Fruit fly (Drosophila melanogaster) whole organism, adult: ENCODE results near the gene Atg13.

Source experiments
- CG11617 ChIP-seq: fragments of 200-800 bp; sonication (Bioruptor generic); optimal IDR thresholded peaks from 2 replicates; lab custom pipeline; 2017; ENCODE audit warnings: mild to moderate bottlenecking, missing biosample characterization, missing genetic modification reagents, missing genetic modification characterization
- CG12768 ChIP-seq: fragments of 200-800 bp; sonication (Bioruptor generic); optimal IDR thresholded peaks from 2 replicates; lab custom pipeline; 2017; ENCODE audit warnings: missing biosample characterization, missing genetic modification characterization, mild to moderate bottlenecking, moderate library complexity, missing genetic modification reagents
- CG14711 ChIP-seq: fragments of 200-800 bp; sonication (Bioruptor generic); optimal IDR thresholded peaks from 2 replicates; lab custom pipeline; 2018; ENCODE audit warnings: missing biosample characterization, mild to moderate bottlenecking, missing genetic modification characterization, moderate library complexity
- CG1620 ChIP-seq: fragments of 200-800 bp; sonication (Bioruptor generic); optimal IDR thresholded peaks from 2 replicates; lab custom pipeline; 2016; ENCODE audit warnings: missing biosample characterization, missing genetic modification characterization
- CG33017 ChIP-seq: fragments of 200-800 bp; sonication (Bioruptor generic); optimal IDR thresholded peaks from 2 replicates; lab custom pipeline; 2018; ENCODE audit warnings: missing biosample characterization, mild to moderate bottlenecking, missing genetic modification characterization, moderate library complexity
- CG5204 ChIP-seq: fragments of 200-800 bp; sonication (Bioruptor generic); optimal IDR thresholded peaks from 2 replicates; lab custom pipeline; 2016; ENCODE audit warnings: missing biosample characterization, missing genetic modification characterization
- CG7045 ChIP-seq: fragments of 200-800 bp; sonication (Bioruptor generic); optimal IDR thresholded peaks from 2 replicates; lab custom pipeline; 2017; ENCODE audit warnings: missing biosample characterization, mild to moderate bottlenecking, missing genetic modification characterization
- CG7101 ChIP-seq: fragments of 200-800 bp; sonication (Bioruptor generic); optimal IDR thresholded peaks from 2 replicates; lab custom pipeline; 2018; ENCODE audit warnings: missing biosample characterization, mild to moderate bottlenecking, missing genetic modification characterization, moderate library complexity
- Clk ChIP-seq: fragments of 200-800 bp; sonication (Bioruptor generic); optimal IDR thresholded peaks from 2 replicates; lab custom pipeline; 2017; ENCODE audit warnings: missing biosample characterization, missing genetic modification characterization
- Crg-1 ChIP-seq: fragments of 200-800 bp; sonication (Bioruptor generic); optimal IDR thresholded peaks from 2 replicates; lab custom pipeline; 2016; ENCODE audit warnings: missing biosample characterization, missing genetic modification characterization
- Hr96 ChIP-seq: fragments of 200-800 bp; sonication (Bioruptor generic); optimal IDR thresholded peaks from 2 replicates; lab custom pipeline; 2016; ENCODE audit warnings: missing biosample characterization, missing genetic modification characterization
- Mnt ChIP-seq: fragments of 200-800 bp; sonication (Bioruptor generic); optimal IDR thresholded peaks from 2 replicates; lab custom pipeline; 2016; ENCODE audit warnings: missing biosample characterization, mild to moderate bottlenecking, missing genetic modification characterization
- bab1 ChIP-seq: fragments of 200-800 bp; sonication (Bioruptor generic); optimal IDR thresholded peaks from 3 replicates; lab custom pipeline; 2019; ENCODE audit warnings: missing biosample characterization, mild to moderate bottlenecking, missing genetic modification characterization, moderate library complexity
- cic ChIP-seq: fragments of 200-800 bp; sonication (Bioruptor generic); optimal IDR thresholded peaks from 2 replicates; lab custom pipeline; 2017; ENCODE audit warnings: missing biosample characterization, mild to moderate bottlenecking, missing genetic modification characterization, moderate library complexity
- cnc ChIP-seq, 2 experiments: fragments of >200 bp; optimal IDR thresholded peaks; 2 replicates each; lab custom pipeline; 2017
- kay ChIP-seq: fragments of 200-800 bp; sonication (Bioruptor generic); peaks from one replicate; lab custom pipeline; 2016; ENCODE audit warnings: missing biosample characterization, missing genetic modification characterization, borderline replicate concordance
- ovo ChIP-seq: fragments of 200-800 bp; sonication (Bioruptor generic); optimal IDR thresholded peaks from 2 replicates; lab custom pipeline; 2016; ENCODE audit warnings: missing biosample characterization, missing genetic modification characterization
- pad ChIP-seq: fragments of 200-800 bp; sonication (Bioruptor generic); optimal IDR thresholded peaks from 3 replicates; lab custom pipeline; 2017; ENCODE audit warnings: missing biosample characterization, missing genetic modification characterization, mild to moderate bottlenecking, moderate library complexity, missing genetic modification reagents
- tj ChIP-seq: fragments of 200-800 bp; sonication (Bioruptor generic); optimal IDR thresholded peaks from 3 replicates; lab custom pipeline; 2017; ENCODE audit warnings: missing biosample characterization, mild to moderate bottlenecking, missing genetic modification characterization, moderate library complexity
- toe ChIP-seq: fragments of 200-800 bp; sonication (Bioruptor generic); optimal IDR thresholded peaks from 2 replicates; lab custom pipeline; 2016; ENCODE audit warnings: missing biosample characterization, missing genetic modification characterization

Gene Atg13

DNA sequence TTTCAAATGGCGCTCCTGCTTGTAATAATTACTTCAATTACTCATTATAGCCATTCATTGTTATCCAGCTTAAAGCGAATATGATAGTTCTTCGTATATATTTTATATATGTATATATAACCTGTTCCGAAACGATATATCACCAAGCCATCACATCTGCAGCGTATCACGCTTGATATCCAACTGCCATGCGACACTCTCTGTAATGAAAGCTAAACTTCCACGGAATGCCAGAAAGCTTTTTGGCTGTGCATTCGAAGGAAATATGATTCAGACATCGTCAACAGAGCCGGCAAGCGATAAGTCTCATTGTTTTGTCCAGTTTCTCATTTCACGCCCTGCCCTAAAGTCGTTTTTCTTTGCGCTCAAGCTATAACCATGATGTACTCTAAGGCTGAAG, 8.4 kb downstream of the Atg13 start:
- no peak for TF ChIP-seq cnc (optimal IDR thresholded peaks at IDR 0.05; lab: Kevin White, UChicago)
- TF ChIP-seq tj = peak; percentile 69
- peak; percentile 93 for TF ChIP-seq kay
- peak; percentile 60 for TF ChIP-seq Mnt (GFP tag; lab: Kevin White, UChicago)

DNA sequence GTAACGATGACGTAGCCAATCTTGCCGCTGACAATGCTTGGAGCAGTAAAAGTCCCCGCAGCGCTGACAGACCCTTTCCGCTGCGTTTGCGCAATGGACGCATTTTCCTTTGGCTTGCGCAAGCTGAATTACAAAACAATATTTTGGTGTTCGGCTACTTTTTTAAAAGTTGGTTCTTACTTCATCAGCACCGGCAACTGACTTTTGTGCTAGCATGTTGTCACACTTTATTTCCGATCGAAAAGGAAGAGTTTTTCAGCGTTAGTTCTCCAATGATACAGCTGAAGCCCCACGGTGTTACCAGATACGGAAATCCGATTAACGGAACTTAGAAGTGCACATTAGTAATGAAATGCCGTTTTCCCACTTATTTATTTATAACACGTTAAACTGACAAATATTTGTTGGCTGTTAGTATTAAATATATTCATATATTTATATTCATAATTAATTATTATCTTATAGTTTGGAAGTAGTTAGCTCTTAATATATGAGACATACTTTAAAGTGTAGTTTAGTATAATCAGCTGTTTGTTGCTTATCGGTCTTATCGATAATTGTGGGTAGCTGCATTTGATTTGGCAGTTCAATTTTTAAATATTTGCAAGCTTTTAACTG, 12.8 kb downstream of the Atg13 start, which contains the start of the genes Veneno and CG7963:
Gene Veneno (minus strand): TSS at position 296 of the 618 bp plus-strand sequence.
Gene CG7963 (plus strand): TSS at position 568 of the 618 bp plus-strand sequence.
- TF ChIP-seq CG12768 (GFP tag; lab: Kevin White, UChicago) (no peak), CG7045 (no peak), Mnt (GFP tag; lab: Kevin White, UChicago) (no peak), Hr96 (GFP tag; lab: Kevin White, UChicago) (no peak), CG7101 (tag; lab: Kevin White, UChicago) (no peak), CG5204 (GFP tag; lab: Kevin White, UChicago) (no peak), CG1620 (GFP tag; lab: Kevin White, UChicago) (no peak), pad (GFP tag; lab: Kevin White, UChicago) (no peak), tj (peak; percentile 65), CG33017 (tag; lab: Kevin White, UChicago) (no peak), cic (GFP tag; lab: Kevin White, UChicago) (no peak), kay (no peak), cnc (optimal IDR thresholded peaks at IDR 0.05; lab: Kevin White, UChicago) (no peak), bab1 (GFP tag; lab: Kevin White, UChicago) (peak; percentile 4), Crg-1 (GFP tag; lab: Kevin White, UChicago) (no peak), ovo (GFP tag; lab: Kevin White, UChicago) (peak; percentile 68), CG11617 (GFP tag; lab: Kevin White, UChicago) (no peak), toe (no peak), Clk (GFP tag; lab: Kevin White, UChicago) (no peak), CG14711 (no peak)

DNA sequence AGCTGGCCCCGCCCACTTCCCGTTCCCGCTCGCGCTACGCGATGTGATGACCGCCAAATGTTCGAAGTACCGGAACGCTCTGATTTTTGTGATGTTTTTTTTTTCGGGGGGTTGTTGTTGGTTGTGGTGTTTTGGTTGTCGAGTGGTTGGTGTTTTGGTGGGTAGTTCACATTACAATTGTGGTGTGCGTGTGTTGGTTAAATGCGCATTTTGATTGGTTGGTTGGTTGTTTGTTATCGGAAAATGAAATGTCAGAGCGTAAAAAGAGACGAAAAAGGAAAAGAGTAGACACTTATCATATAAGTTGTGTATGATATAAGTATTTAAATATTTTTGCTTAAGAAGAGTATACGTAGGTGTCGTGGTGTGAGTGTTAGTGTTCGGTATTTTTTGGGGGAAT, 18.9 kb downstream of the Atg13 start:
- TF ChIP-seq Crg-1 (GFP tag; lab: Kevin White, UChicago) (no peak), CG5204 (GFP tag; lab: Kevin White, UChicago) (no peak), pad (GFP tag; lab: Kevin White, UChicago) (no peak), CG7045 (no peak), Mnt (GFP tag; lab: Kevin White, UChicago) (no peak), CG7101 (tag; lab: Kevin White, UChicago) (no peak), bab1 (GFP tag; lab: Kevin White, UChicago) (no peak), tj (no peak), Clk (GFP tag; lab: Kevin White, UChicago) (no peak), CG14711 (no peak), ovo (GFP tag; lab: Kevin White, UChicago) (no peak), cic (GFP tag; lab: Kevin White, UChicago) (no peak), cnc (optimal IDR thresholded peaks at IDR 0.05; lab: Kevin White, UChicago) (no peak), kay (no peak), CG33017 (tag; lab: Kevin White, UChicago) (no peak), Hr96 (GFP tag; lab: Kevin White, UChicago) (no peak), CG1620 (GFP tag; lab: Kevin White, UChicago) (no peak)

DNA sequence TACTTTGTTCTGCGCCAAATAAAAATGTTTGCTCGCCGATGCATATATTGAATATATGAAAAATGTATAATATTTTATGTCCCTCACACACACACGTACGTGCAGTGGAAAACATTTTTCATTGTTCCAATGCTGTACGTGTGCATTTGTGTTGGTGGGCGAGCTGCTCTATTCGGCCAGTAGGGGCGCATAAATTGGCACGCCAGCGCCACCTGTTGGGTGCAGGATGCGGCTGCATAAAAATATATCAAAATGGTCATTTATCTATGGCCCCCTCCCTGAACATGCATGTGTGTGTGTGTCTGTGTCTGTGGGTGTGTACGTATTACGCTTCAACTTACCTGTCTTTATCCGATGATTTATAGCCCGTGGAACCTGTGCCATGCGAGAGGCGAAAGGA, 40.0 kb downstream of the Atg13 start:
- TF ChIP-seq CG1620 (GFP tag; lab: Kevin White, UChicago) (no peak), kay (no peak), cnc (optimal IDR thresholded peaks at IDR 0.05; lab: Kevin White, UChicago) (no peak), bab1 (GFP tag; lab: Kevin White, UChicago) (no peak), CG33017 (tag; lab: Kevin White, UChicago) (no peak), Crg-1 (GFP tag; lab: Kevin White, UChicago) (no peak), CG7101 (tag; lab: Kevin White, UChicago) (no peak), Mnt (GFP tag; lab: Kevin White, UChicago) (no peak), toe (no peak), CG14711 (no peak), ovo (GFP tag; lab: Kevin White, UChicago) (no peak), tj (no peak), CG7045 (no peak), pad (GFP tag; lab: Kevin White, UChicago) (no peak), cic (GFP tag; lab: Kevin White, UChicago) (no peak), CG12768 (GFP tag; lab: Kevin White, UChicago) (no peak), Hr96 (GFP tag; lab: Kevin White, UChicago) (no peak), Clk (GFP tag; lab: Kevin White, UChicago) (no peak), CG5204 (GFP tag; lab: Kevin White, UChicago) (no peak), CG11617 (GFP tag; lab: Kevin White, UChicago) (no peak)
